Worm (Caenorhabditis elegans) whole organism, L4 larva: Measurements from ENCODE around the gene Y47D3B.4.
A peak's percentile ranks its signal among the peaks of the same experiment; 100 is the strongest.

ENCODE experiments used
- F10B5.3 ChIP-seq: sonication (generic microtip); optimal IDR thresholded peaks from 2 replicates; lab custom pipeline; 2016; ENCODE audit warnings: mild to moderate bottlenecking, missing genetic modification characterization, missing compliant biosample characterization
- F44E2.7 ChIP-seq: fragments of 200-800 bp; sonication (Bioruptor generic); IDR thresholded peaks from 2 replicates; pipeline ENCODE4 v2.1.2; 2022; ENCODE audit warnings: missing genetic modification characterization, missing compliant biosample characterization
- Y5F2A.4 ChIP-seq: fragments of 200-800 bp; sonication (Bioruptor generic); optimal IDR thresholded peaks from 2 replicates; lab custom pipeline; 2018; ENCODE audit warnings: mild to moderate bottlenecking, missing genetic modification characterization, missing compliant biosample characterization
- aha-1 ChIP-seq: fragments of 150-350 bp; peaks from one replicate; lab custom pipeline; 2014; ENCODE audit warnings: missing biosample characterization, missing genetic modification characterization
- aly-2 ChIP-seq: sonication (generic microtip); optimal IDR thresholded peaks from 2 replicates; lab custom pipeline; 2018; ENCODE audit warnings: missing biosample characterization, missing genetic modification characterization
- ama-1 ChIP-seq: fragments of 150-350 bp; optimal IDR thresholded peaks from 2 replicates; lab custom pipeline; 2014; ENCODE audit warnings: inconsistent platforms, mixed read lengths
- arid-1 ChIP-seq: fragments of 200-800 bp; sonication (Bioruptor generic); conservative IDR thresholded peaks from 2 replicates; pipeline ENCODE4 v1.3.6; 2022; ENCODE audit warnings: missing genetic modification reagents, missing genetic modification characterization, missing compliant biosample characterization
- attf-4 ChIP-seq: sonication (generic microtip); optimal IDR thresholded peaks from 3 replicates; lab custom pipeline; 2017; ENCODE audit warnings: missing biosample characterization, missing genetic modification characterization
- ceh-28 ChIP-seq: fragments of 150-350 bp; optimal IDR thresholded peaks from 2 replicates; lab custom pipeline; 2014; ENCODE audit warnings: missing biosample characterization, missing genetic modification reagents, missing genetic modification characterization
- daf-16 ChIP-seq, 3 experiments: sonication (generic microtip); optimal IDR thresholded peaks; 2 replicates each; lab custom pipeline; 2016 to 2017; ENCODE audit warnings: missing genetic modification characterization in 3 of 3, missing genetic modification reagents in 3 of 3, mild to moderate bottlenecking in 2 of 3, missing compliant biosample characterization in 2 of 3, missing biosample characterization in 1 of 3, moderate library complexity in 1 of 3
- dve-1 ChIP-seq: sonication (generic microtip); optimal IDR thresholded peaks from 2 replicates; lab custom pipeline; 2017; ENCODE audit warnings: antibody characterized with exemption, mild to moderate bottlenecking, missing genetic modification characterization, missing compliant biosample characterization; ENCODE audit not compliant: insufficient read depth
- egl-43 ChIP-seq: fragments of 200-800 bp; sonication (Bioruptor generic); IDR thresholded peaks from 2 replicates; pipeline ENCODE4 v1.3.6; 2022; ENCODE audit warnings: missing genetic modification reagents, missing genetic modification characterization, missing compliant biosample characterization
- fkh-10 ChIP-seq: fragments of 150-350 bp; optimal IDR thresholded peaks from 2 replicates; lab custom pipeline; 2014; ENCODE audit warnings: missing biosample characterization, missing genetic modification reagents, missing genetic modification characterization
- hlh-11 ChIP-seq: fragments of 200-800 bp; sonication (Bioruptor generic); optimal IDR thresholded peaks from 2 replicates; lab custom pipeline; 2018; ENCODE audit warnings: mild to moderate bottlenecking, missing genetic modification characterization, missing compliant biosample characterization
- hmg-1.1 ChIP-seq: fragments of 200-800 bp; sonication (Bioruptor generic); IDR thresholded peaks from 2 replicates; pipeline ENCODE4 v1.3.6; 2022; ENCODE audit warnings: missing genetic modification reagents, missing genetic modification characterization, missing compliant biosample characterization
- lim-7 ChIP-seq: fragments of 200-800 bp; sonication (Bioruptor generic); IDR thresholded peaks from 2 replicates; pipeline ENCODE4 v1.3.6; 2022; ENCODE audit warnings: missing genetic modification characterization, missing compliant biosample characterization
- lin-1 ChIP-seq: fragments of 200-800 bp; sonication (Bioruptor generic); IDR thresholded peaks from 2 replicates; pipeline ENCODE4 v1.3.6; 2022; ENCODE audit warnings: missing genetic modification reagents, missing genetic modification characterization, missing compliant biosample characterization
- lin-13 ChIP-seq: fragments of 150-350 bp; optimal IDR thresholded peaks from 2 replicates; lab custom pipeline; 2014; ENCODE audit warnings: missing biosample characterization, missing genetic modification reagents, missing genetic modification characterization
- lin-38 ChIP-seq: fragments of 200-800 bp; sonication (Bioruptor generic); IDR thresholded peaks from 2 replicates; pipeline ENCODE4 v1.3.6; 2022; ENCODE audit warnings: missing genetic modification reagents, missing genetic modification characterization, missing compliant biosample characterization
- madf-9 ChIP-seq: fragments of 200-800 bp; sonication (Bioruptor generic); conservative IDR thresholded peaks from 2 replicates; pipeline ENCODE4 v1.3.6; 2022; ENCODE audit warnings: missing genetic modification reagents, missing genetic modification characterization, missing compliant biosample characterization
- nhr-28 ChIP-seq: fragments of 150-350 bp; optimal IDR thresholded peaks from 2 replicates; lab custom pipeline; 2014; ENCODE audit warnings: missing biosample characterization, missing genetic modification characterization
- nhr-42 ChIP-seq: fragments of 200-800 bp; sonication (Bioruptor generic); IDR thresholded peaks from 2 replicates; pipeline ENCODE4 v1.3.6; 2022; ENCODE audit warnings: missing genetic modification characterization, missing compliant biosample characterization
- pha-4 ChIP-seq, 2 experiments: fragments of 150-350 bp in 1 of 2; fragments of 200-800 bp in 1 of 2; sonication (Bioruptor generic) in 1 of 2; IDR thresholded peaks in 1 of 2; optimal IDR thresholded peaks in 1 of 2; 2 replicates each; pipeline versions ENCODE4 v1.3.6 to Lab custom; 2014 to 2022; ENCODE audit warnings: missing genetic modification characterization in 2 of 2, missing genetic modification reagents in 2 of 2, missing biosample characterization in 1 of 2, missing compliant biosample characterization in 1 of 2
- pqm-1 ChIP-seq: sonication (generic microtip); optimal IDR thresholded peaks from 2 replicates; lab custom pipeline; 2017; ENCODE audit warnings: missing biosample characterization, missing genetic modification characterization
- saeg-2 ChIP-seq: fragments of 200-800 bp; sonication (Bioruptor generic); IDR thresholded peaks from 2 replicates; pipeline ENCODE4 v1.3.6; 2022; ENCODE audit warnings: missing genetic modification reagents, missing genetic modification characterization, missing compliant biosample characterization
- set-16 ChIP-seq: fragments of 200-800 bp; sonication (Bioruptor generic); IDR thresholded peaks from 2 replicates; pipeline ENCODE4 v1.3.6; 2022; ENCODE audit warnings: missing genetic modification reagents, missing genetic modification characterization, missing compliant biosample characterization
- skn-1 ChIP-seq: fragments of 150-350 bp; optimal IDR thresholded peaks from 2 replicates; lab custom pipeline; 2014; ENCODE audit warnings: missing biosample characterization, missing genetic modification characterization
- spr-1 ChIP-seq: sonication (generic microtip); optimal IDR thresholded peaks from 2 replicates; lab custom pipeline; 2016; ENCODE audit warnings: mild to moderate bottlenecking, missing genetic modification characterization, missing compliant biosample characterization
- tag-97 ChIP-seq: fragments of 200-800 bp; sonication (Bioruptor generic); IDR thresholded peaks from 2 replicates; pipeline ENCODE4 v1.3.6; 2022; ENCODE audit warnings: missing genetic modification characterization, missing compliant biosample characterization
- zfp-3 ChIP-seq: fragments of 200-800 bp; sonication (Bioruptor generic); conservative IDR thresholded peaks from 2 replicates; pipeline ENCODE4 v1.3.6; 2022; ENCODE audit warnings: missing genetic modification reagents, missing genetic modification characterization, missing compliant biosample characterization
- zip-2 ChIP-seq: fragments of 150-350 bp; optimal IDR thresholded peaks from 2 replicates; lab custom pipeline; 2014; ENCODE audit warnings: missing biosample characterization, missing genetic modification characterization

Y47D3B.4 gene

ce11 chrIII:11419551-11419950 is 14.4 kb downstream of the Y47D3B.4 start:
- no peak for TF ChIP-seq zip-2 (tag; lab: Kevin White, UChicago)
- TF ChIP-seq lim-7 (GFP tag; lab: Robert Waterston, UW) = 0 out of 2 replicates have a peak, but pooled peaks have one; percentile 20
- no peak for TF ChIP-seq set-16 (GFP tag; lab: Robert Waterston, UW)

ce11 chrIII:11424815-11425214 is 19.7 kb downstream of the Y47D3B.4 start:
- TF ChIP-seq Y5F2A.4 = no peak
- TF ChIP-seq ceh-28 = no peak
- no peak for TF ChIP-seq hmg-1.1 (GFP tag; lab: Robert Waterston, UW)
- TF ChIP-seq egl-43 = no peak
- TF ChIP-seq zfp-3 (GFP tag; lab: Robert Waterston, UW) = no peak
- TF ChIP-seq arid-1 (GFP tag; lab: Robert Waterston, UW) = 0 out of 2 replicates have a peak, but pooled peaks have one; percentile 15
- no peak for TF ChIP-seq attf-4 (tag; lab: Kevin White, UChicago)
- TF ChIP-seq fkh-10 (GFP tag; lab: Kevin White, UChicago) = no peak
- TF ChIP-seq ama-1 (lab: Kevin White, UChicago) = no peak

ce11 chrIII:11426906-11427305 is 21.8 kb downstream of the Y47D3B.4 start, which contains the start of gene idpc-1:
Gene idpc-1 (plus strand): TSS chrIII:11427206.
- no peak for TF ChIP-seq F10B5.3 (tag; lab: Kevin White, UChicago)

ce11 chrIII:11427548-11428152 is 22.5 kb downstream of the Y47D3B.4 start:
- TF ChIP-seq aha-1 (tag; lab: Kevin White, UChicago) (peak; percentile 30), set-16 (GFP tag; lab: Robert Waterston, UW) (peak; percentile 98), pha-4 (GFP tag; IDR thresholded peaks at IDR 0.05; lab: Robert Waterston, UW) (peak; percentile 6; the same call in 1 of the 2 replicates), pha-4 (tag; optimal IDR thresholded peaks at IDR 0.05; lab: Kevin White, UChicago) (no peak), skn-1 (no peak), arid-1 (GFP tag; lab: Robert Waterston, UW) (0 out of 2 replicates have a peak, but pooled peaks have one; percentile 13)
- TF ChIP-seq, all 104 proteins: peak for 4

ce11 chrIII:11434864-11435263 is 29.7 kb downstream of the Y47D3B.4 start:
- 0 out of 2 replicates have a peak, but pooled peaks have one; percentile 75 for TF ChIP-seq saeg-2
- TF ChIP-seq egl-43 = 0 out of 2 replicates have a peak, but pooled peaks have one; percentile 32
- 0 out of 2 replicates have a peak, but pooled peaks have one; percentile 37 for TF ChIP-seq zfp-3 (GFP tag; lab: Robert Waterston, UW)
- TF ChIP-seq lin-1 (GFP tag; lab: Robert Waterston, UW) = 0 out of 2 replicates have a peak, but pooled peaks have one; percentile 8

- TF ChIP-seq lin-1 (GFP tag; lab: Robert Waterston, UW) = no peak
- TF ChIP-seq daf-16 (GFP tag; optimal IDR thresholded peaks at IDR 0.05; lab: Kevin White, UChicago) = no peak
- TF ChIP-seq daf-16 (tag; optimal IDR thresholded peaks at IDR 0.05; lab: Kevin White, UChicago) = peak; percentile 10
- no peak for TF ChIP-seq lin-13 (GFP tag; lab: Kevin White, UChicago)
- TF ChIP-seq tag-97 = no peak
- no peak for TF ChIP-seq madf-9
- no peak for TF ChIP-seq F44E2.7 (GFP tag; lab: Robert Waterston, UW)
- TF ChIP-seq aly-2 (tag; lab: Kevin White, UChicago) = no peak
- TF ChIP-seq lin-38 (GFP tag; lab: Robert Waterston, UW) = peak; percentile 56
- no peak for TF ChIP-seq spr-1 (tag; lab: Kevin White, UChicago)
- no peak for TF ChIP-seq nhr-42 (GFP tag; lab: Robert Waterston, UW)
- peak; percentile 0 for TF ChIP-seq hlh-11 (tag; lab: Kevin White, UChicago)
- peak; percentile 19 for TF ChIP-seq dve-1
- TF ChIP-seq pqm-1 (tag; lab: Kevin White, UChicago) = peak; percentile 77
- TF ChIP-seq nhr-28 = peak; percentile 56
Observed at ce11 chrIII:11442556-11442955, 37.4 kb downstream of the Y47D3B.4 start, which contains the start of gene sbp-1. Gene sbp-1 (minus strand): TSS chrIII:11442566.
